Fruit fly (Drosophila melanogaster) whole organism, embryonic: Measurements from ENCODE around the gene CG43630.

Source experiments
- CG12299 ChIP-seq: fragments of 200-800 bp; sonication (Bioruptor generic); optimal IDR thresholded peaks from 2 replicates; lab custom pipeline; 2018; ENCODE audit warnings: missing biosample characterization, mild to moderate bottlenecking, missing genetic modification characterization
- CG12391 ChIP-seq: fragments of 200-800 bp; sonication (Bioruptor generic); optimal IDR thresholded peaks from 3 replicates; lab custom pipeline; 2018; ENCODE audit warnings: missing biosample characterization, mild to moderate bottlenecking, missing genetic modification characterization, moderate library complexity
- CG12659 ChIP-seq: fragments of 200-800 bp; sonication (Bioruptor generic); optimal IDR thresholded peaks from 3 replicates; lab custom pipeline; 2017; ENCODE audit warnings: mild to moderate bottlenecking, missing biosample characterization, missing genetic modification reagents, missing genetic modification characterization
- CG13287 ChIP-seq: fragments of 200-800 bp; sonication (Bioruptor generic); IDR thresholded peaks from 2 replicates; pipeline ENCODE4 v1.3.6; 2022; ENCODE audit warnings: missing biosample characterization, missing genetic modification characterization; ENCODE audit not compliant: partially characterized antibody
- CG13424 ChIP-seq: fragments of 200-800 bp; sonication (Bioruptor generic); optimal IDR thresholded peaks from 2 replicates; lab custom pipeline; 2019; ENCODE audit warnings: missing biosample characterization, mild to moderate bottlenecking, missing genetic modification characterization, moderate library complexity
- CG14667 ChIP-seq: fragments of 200-800 bp; sonication (Bioruptor generic); IDR thresholded peaks from 2 replicates; pipeline ENCODE4 v1.3.6; 2022; ENCODE audit warnings: missing biosample characterization, missing genetic modification characterization
- CG16813 ChIP-seq: fragments of 200-800 bp; sonication (Bioruptor generic); IDR thresholded peaks from 3 replicates; pipeline ENCODE4 v1.3.6; 2022; ENCODE audit warnings: missing biosample characterization, missing genetic modification characterization; ENCODE audit not compliant: partially characterized antibody
- CG17361 ChIP-seq: fragments of 200-800 bp; sonication (Bioruptor generic); IDR thresholded peaks from 3 replicates; pipeline ENCODE4 v1.3.6; 2022; ENCODE audit warnings: missing biosample characterization, missing genetic modification characterization
- CG1792 ChIP-seq: fragments of 200-800 bp; sonication (Bioruptor generic); optimal IDR thresholded peaks from 2 replicates; lab custom pipeline; 2016; ENCODE audit warnings: missing biosample characterization, missing genetic modification characterization
- CG31388 ChIP-seq: fragments of 200-800 bp; sonication (Bioruptor generic); optimal IDR thresholded peaks from 2 replicates; lab custom pipeline; 2016; ENCODE audit warnings: missing biosample characterization, missing genetic modification characterization
- CG32767 ChIP-seq: fragments of 200-800 bp; sonication (Bioruptor generic); IDR thresholded peaks from 2 replicates; pipeline ENCODE4 v1.3.6; 2022; ENCODE audit warnings: missing biosample characterization, missing genetic modification characterization
- CG4424 ChIP-seq: fragments of 200-800 bp; sonication (Bioruptor generic); optimal IDR thresholded peaks from 3 replicates; lab custom pipeline; 2016; ENCODE audit warnings: missing biosample characterization, missing genetic modification characterization
- CG4617 ChIP-seq: fragments of 200-800 bp; sonication (Bioruptor generic); optimal IDR thresholded peaks from 3 replicates; lab custom pipeline; 2016; ENCODE audit warnings: missing biosample characterization, missing genetic modification characterization, borderline replicate concordance
- CG6791 ChIP-seq: fragments of 200-800 bp; sonication (Bioruptor generic); IDR thresholded peaks from 3 replicates; pipeline ENCODE4 v1.3.6; 2022; ENCODE audit warnings: missing biosample characterization, missing genetic modification characterization; ENCODE audit not compliant: partially characterized antibody
- CHES-1-like ChIP-seq: fragments of 200-800 bp; sonication (Bioruptor generic); optimal IDR thresholded peaks from 2 replicates; lab custom pipeline; 2016; ENCODE audit warnings: missing biosample characterization, missing genetic modification characterization
- CrebB ChIP-seq: fragments of 200-800 bp; sonication (Bioruptor generic); optimal IDR thresholded peaks from 3 replicates; lab custom pipeline; 2018; ENCODE audit warnings: missing biosample characterization, mild to moderate bottlenecking, missing genetic modification characterization
- Dll ChIP-seq: fragments of 200-800 bp; sonication (Bioruptor generic); IDR thresholded peaks from 4 replicates; pipeline ENCODE4 v1.3.6; 2022; ENCODE audit warnings: missing biosample characterization, missing genetic modification characterization; ENCODE audit not compliant: partially characterized antibody
- Ets65A ChIP-seq: fragments of 200-800 bp; sonication (Bioruptor generic); peaks from one replicate; lab custom pipeline; 2016; ENCODE audit warnings: missing biosample characterization, missing genetic modification characterization
- Fer1 ChIP-seq: fragments of 200-800 bp; sonication (Bioruptor generic); optimal IDR thresholded peaks from 2 replicates; lab custom pipeline; 2017; ENCODE audit warnings: missing biosample characterization, mild to moderate bottlenecking, missing genetic modification characterization
- MBD-R2 ChIP-seq: fragments of 200-800 bp; sonication (Bioruptor generic); IDR thresholded peaks from 2 replicates; pipeline ENCODE4 v1.3.6; 2022; ENCODE audit warnings: missing biosample characterization, missing genetic modification characterization
- Myb ChIP-seq: fragments of 200-800 bp; sonication (Bioruptor generic); optimal IDR thresholded peaks from 2 replicates; lab custom pipeline; 2016; ENCODE audit warnings: missing biosample characterization, missing genetic modification characterization
- Neu2 ChIP-seq: fragments of 200-800 bp; sonication (Bioruptor generic); optimal IDR thresholded peaks from 3 replicates; lab custom pipeline; 2016; ENCODE audit warnings: missing biosample characterization, missing genetic modification characterization, borderline replicate concordance
- Oaz ChIP-seq: fragments of 200-800 bp; sonication (Bioruptor generic); IDR thresholded peaks from 2 replicates; pipeline ENCODE4 v1.3.6; 2022; ENCODE audit warnings: missing biosample characterization, missing genetic modification characterization
- Oli ChIP-seq: fragments of 200-800 bp; sonication (Bioruptor generic); optimal IDR thresholded peaks from 2 replicates; lab custom pipeline; 2018; ENCODE audit warnings: missing biosample characterization, mild to moderate bottlenecking, missing genetic modification characterization, moderate library complexity
- Optix ChIP-seq: fragments of 200-800 bp; sonication (Bioruptor generic); IDR thresholded peaks from 3 replicates; pipeline ENCODE4 v1.3.6; 2022; ENCODE audit warnings: missing biosample characterization, missing genetic modification characterization
- Sry-δ ChIP-seq: fragments of 200-800 bp; sonication (Bioruptor generic); optimal IDR thresholded peaks from 2 replicates; lab custom pipeline; 2016; ENCODE audit warnings: missing biosample characterization, missing genetic modification characterization
- Ssrp ChIP-seq: fragments of 200-800 bp; sonication (Bioruptor generic); optimal IDR thresholded peaks from 2 replicates; lab custom pipeline; 2018; ENCODE audit warnings: missing biosample characterization, mild to moderate bottlenecking, missing genetic modification characterization, moderate library complexity
- Stat92E ChIP-seq, 3 experiments: fragments of >200 bp in 2 of 3; fragments of 200-800 bp in 1 of 3; sonication (Bioruptor generic) in 1 of 3; optimal IDR thresholded peaks; 2 replicates each; lab custom pipeline; 2017 to 2019; ENCODE audit warnings: missing biosample characterization in 3 of 3, missing genetic modification characterization in 3 of 3, mild to moderate bottlenecking in 1 of 3, moderate library complexity in 1 of 3
- Vsx1 ChIP-seq: fragments of 200-800 bp; sonication (Bioruptor generic); optimal IDR thresholded peaks from 2 replicates; lab custom pipeline; 2017; ENCODE audit warnings: missing biosample characterization, mild to moderate bottlenecking, missing genetic modification characterization, missing genetic modification reagents
- Xrp1 ChIP-seq: fragments of 200-800 bp; sonication (Bioruptor generic); IDR thresholded peaks from 2 replicates; pipeline ENCODE4 v1.3.6; 2022; ENCODE audit warnings: missing biosample characterization, missing genetic modification characterization
- amos ChIP-seq: fragments of 200-800 bp; sonication (Bioruptor generic); IDR thresholded peaks from 2 replicates; pipeline ENCODE4 v1.3.6; 2022; ENCODE audit warnings: missing biosample characterization, missing genetic modification characterization; ENCODE audit not compliant: partially characterized antibody
- disco-r ChIP-seq: fragments of 200-800 bp; sonication (Bioruptor generic); optimal IDR thresholded peaks from 2 replicates; lab custom pipeline; 2016; ENCODE audit warnings: missing biosample characterization, missing genetic modification characterization
- fd96Cb ChIP-seq: fragments of 200-800 bp; sonication (Bioruptor generic); optimal IDR thresholded peaks from 2 replicates; lab custom pipeline; 2018; ENCODE audit warnings: missing biosample characterization, mild to moderate bottlenecking, missing genetic modification characterization, moderate library complexity
- gfzf ChIP-seq: fragments of 200-800 bp; sonication (Bioruptor generic); optimal IDR thresholded peaks from 2 replicates; lab custom pipeline; 2016; ENCODE audit warnings: missing biosample characterization, mild to moderate bottlenecking, missing genetic modification characterization, moderate library complexity
- inv ChIP-seq: fragments of 200-800 bp; sonication (Bioruptor generic); IDR thresholded peaks from 2 replicates; pipeline ENCODE4 v1.3.6; 2022; ENCODE audit warnings: missing biosample characterization, missing genetic modification characterization; ENCODE audit not compliant: partially characterized antibody
- ken ChIP-seq: fragments of 200-800 bp; sonication (Bioruptor generic); IDR thresholded peaks from 3 replicates; pipeline ENCODE4 v1.3.6; 2022; ENCODE audit warnings: missing biosample characterization, missing genetic modification characterization
- mam ChIP-seq: fragments of 200-800 bp; sonication (Bioruptor generic); optimal IDR thresholded peaks from 3 replicates; lab custom pipeline; 2016; ENCODE audit warnings: missing biosample characterization, missing genetic modification characterization
- nerfin-2 ChIP-seq: fragments of 200-800 bp; sonication (Bioruptor generic); IDR thresholded peaks from 2 replicates; pipeline ENCODE4 v1.3.6; 2022; ENCODE audit warnings: missing biosample characterization, missing genetic modification characterization; ENCODE audit not compliant: partially characterized antibody
- nmo ChIP-seq: fragments of 200-800 bp; sonication (Bioruptor generic); optimal IDR thresholded peaks from 2 replicates; lab custom pipeline; 2018; ENCODE audit warnings: missing biosample characterization, mild to moderate bottlenecking, missing genetic modification characterization, moderate library complexity
- nom ChIP-seq: fragments of 200-800 bp; sonication (Bioruptor generic); optimal IDR thresholded peaks from 2 replicates; lab custom pipeline; 2017; ENCODE audit warnings: missing biosample characterization, missing genetic modification characterization, mild to moderate bottlenecking, moderate library complexity, missing genetic modification reagents
- pzg ChIP-seq: fragments of 200-800 bp; sonication (Bioruptor generic); optimal IDR thresholded peaks from 3 replicates; lab custom pipeline; 2018; ENCODE audit warnings: missing biosample characterization, mild to moderate bottlenecking, missing genetic modification characterization, moderate library complexity
- row ChIP-seq: fragments of 200-800 bp; sonication (Bioruptor generic); IDR thresholded peaks from 3 replicates; pipeline ENCODE4 v1.3.6; 2022; ENCODE audit warnings: missing biosample characterization, missing genetic modification characterization
- sob ChIP-seq: fragments of 200-800 bp; sonication (Bioruptor generic); IDR thresholded peaks from 2 replicates; pipeline ENCODE4 v1.3.6; 2022; ENCODE audit warnings: missing biosample characterization, missing genetic modification characterization
- unc-4 ChIP-seq: fragments of 200-800 bp; sonication (Bioruptor generic); IDR thresholded peaks from 2 replicates; pipeline ENCODE4 v1.3.6; 2022; ENCODE audit warnings: missing biosample characterization, missing genetic modification characterization; ENCODE audit not compliant: partially characterized antibody
- wor ChIP-seq: fragments of 200-800 bp; sonication (Bioruptor generic); IDR thresholded peaks from 2 replicates; pipeline ENCODE4 v1.3.6; 2022; ENCODE audit warnings: missing biosample characterization, missing genetic modification characterization

Gene CG43630

DNA sequence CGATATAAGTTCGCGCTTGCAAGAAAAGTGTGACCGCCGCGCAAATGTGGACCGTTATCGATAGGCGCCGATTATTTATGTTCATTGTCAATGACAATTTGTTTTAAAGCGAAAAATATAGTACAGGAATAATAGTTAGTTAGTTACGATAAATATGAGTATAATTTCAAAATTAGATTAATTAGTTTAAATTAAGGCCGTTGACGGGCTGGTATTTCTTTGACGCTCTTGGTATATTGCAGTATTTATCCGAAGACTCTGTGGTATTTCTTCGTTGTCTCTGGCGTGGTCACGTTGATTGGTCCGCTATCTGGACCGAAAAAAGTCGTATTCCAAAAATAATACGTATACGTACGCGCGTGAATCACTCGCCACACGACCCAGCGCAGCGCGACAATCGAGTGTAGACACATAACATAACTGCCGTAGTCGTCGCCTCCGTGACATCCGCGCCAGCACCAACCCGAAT is 21.5 kb upstream of the CG43630 start (continued):
- TF ChIP-seq CrebB (tag; lab: Kevin White, UChicago): peak; percentile 4
- peak; percentile 53 for TF ChIP-seq amos
- no peak for TF ChIP-seq nerfin-2 (GFP tag; lab: Robert Waterston, UW)
- no peak for TF ChIP-seq disco-r (GFP tag; lab: Kevin White, UChicago)
- TF ChIP-seq gfzf: peak; percentile 86
- peak; percentile 12 for TF ChIP-seq CG4617
- TF ChIP-seq CG12659 (GFP tag; lab: Kevin White, UChicago): peak; percentile 68
- peak; percentile 12 for TF ChIP-seq CG12299 (tag; lab: Kevin White, UChicago)
- peak; percentile 47 for TF ChIP-seq Myb
- TF ChIP-seq row (GFP tag; lab: Robert Waterston, UW): 0 out of 3 replicates have a peak, but pooled peaks have one; percentile 12
- TF ChIP-seq CG13287 (GFP tag; lab: Robert Waterston, UW): peak; percentile 71
- TF ChIP-seq inv (GFP tag; lab: Robert Waterston, UW): peak; percentile 29; the same call in 1 of the 2 replicates
- no peak for TF ChIP-seq mam (GFP tag; lab: Kevin White, UChicago)
- peak; percentile 63; the same call in 2 of the 3 replicates for TF ChIP-seq CG6791 (GFP tag; lab: Robert Waterston, UW)
- TF ChIP-seq unc-4 (GFP tag; lab: Robert Waterston, UW): peak; percentile 70
- 0 out of 2 replicates have a peak, but pooled peaks have one; percentile 9 for TF ChIP-seq sob
- peak; percentile 40 for TF ChIP-seq nom (GFP tag; lab: Kevin White, UChicago)
- no peak for TF ChIP-seq Oaz
- peak; percentile 57 for TF ChIP-seq Sry-δ (GFP tag; lab: Kevin White, UChicago)
- peak; percentile 45; the same call in 1 of the 2 replicates for TF ChIP-seq CG32767
- TF ChIP-seq nmo (GFP tag; lab: Kevin White, UChicago): peak; percentile 56
- TF ChIP-seq pzg (GFP tag; lab: Kevin White, UChicago): peak; percentile 87
- TF ChIP-seq CG31388 (GFP tag; lab: Kevin White, UChicago): no peak
- TF ChIP-seq Stat92E (GFP tag; optimal IDR thresholded peaks at IDR 0.05; lab: Kevin White, UChicago): peak in 1 of 3 experiments; percentile 51
- TF ChIP-seq Dll (GFP tag; lab: Robert Waterston, UW): peak; percentile 78
- peak; percentile 41; the same call in 1 of the 2 replicates for TF ChIP-seq MBD-R2
- TF ChIP-seq CG16813 (GFP tag; lab: Robert Waterston, UW): peak; percentile 68
- no peak for TF ChIP-seq Optix (GFP tag; lab: Robert Waterston, UW)
- TF ChIP-seq CG12391 (tag; lab: Kevin White, UChicago): peak; percentile 42
- TF ChIP-seq Fer1 (GFP tag; lab: Kevin White, UChicago): peak; percentile 47

DNA sequence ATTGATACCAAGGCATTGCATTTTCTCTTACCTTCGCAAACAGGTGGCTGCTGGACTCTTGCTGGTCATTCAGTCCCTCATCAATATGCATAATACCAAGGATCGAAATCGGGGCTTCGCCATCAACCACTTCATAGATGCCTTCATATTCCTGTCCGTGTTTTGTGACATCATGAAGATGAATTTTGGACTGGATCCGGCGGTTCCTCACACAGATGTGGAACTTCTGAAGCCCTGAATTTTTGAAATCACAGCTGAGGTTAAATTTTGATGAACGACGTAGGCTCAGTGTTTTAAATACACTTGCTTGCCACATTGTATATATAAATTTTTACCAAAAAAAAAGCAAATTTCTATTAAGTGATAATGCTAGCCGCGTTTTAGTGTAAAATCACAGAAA is 21.0 kb upstream of the CG43630 start, which contains the start of gene Past1:
Gene Past1, plus strand, starts transcription at position 301 of the 400 bp plus-strand sequence.
- TF ChIP-seq CG17361 (GFP tag; lab: Robert Waterston, UW) (no peak), Ssrp (tag; lab: Kevin White, UChicago) (no peak), CG14667 (no peak), Xrp1 (GFP tag; lab: Robert Waterston, UW) (no peak), CG1792 (GFP tag; lab: Kevin White, UChicago) (no peak), nom (GFP tag; lab: Kevin White, UChicago) (no peak), Neu2 (GFP tag; lab: Kevin White, UChicago) (no peak), CG4424 (GFP tag; lab: Kevin White, UChicago) (no peak), fd96Cb (tag; lab: Kevin White, UChicago) (no peak), wor (no peak), CHES-1-like (GFP tag; lab: Kevin White, UChicago) (no peak), CG13424 (tag; lab: Kevin White, UChicago) (no peak), CG4617 (no peak), Oli (no peak), Vsx1 (no peak), ken (GFP tag; lab: Robert Waterston, UW) (no peak), Ets65A (no peak)
